Worm (Caenorhabditis elegans) whole organism, L3 larva: Measurements from ENCODE around the gene Y39B6A.33.

Source experiments
- ZK546.5 ChIP-seq: sonication (generic microtip); optimal IDR thresholded peaks from 2 replicates; lab custom pipeline; 2017; ENCODE audit warnings: missing biosample characterization, missing genetic modification characterization
- aly-2 ChIP-seq: fragments of 150-350 bp; optimal IDR thresholded peaks from 2 replicates; lab custom pipeline; 2014; ENCODE audit warnings: missing biosample characterization, missing genetic modification characterization
- ama-1 ChIP-seq: fragments of 150-350 bp; optimal IDR thresholded peaks from 2 replicates; lab custom pipeline; 2018
- ceh-16 ChIP-seq: sonication (generic microtip); optimal IDR thresholded peaks from 2 replicates; lab custom pipeline; 2017; ENCODE audit warnings: missing biosample characterization, missing genetic modification characterization
- ceh-28 ChIP-seq: fragments of 150-350 bp; optimal IDR thresholded peaks from 2 replicates; lab custom pipeline; 2014; ENCODE audit warnings: missing biosample characterization, missing genetic modification reagents, missing genetic modification characterization
- ceh-82 ChIP-seq: fragments of 150-350 bp; optimal IDR thresholded peaks from 2 replicates; lab custom pipeline; 2014; ENCODE audit warnings: missing biosample characterization, missing genetic modification characterization
- ceh-9 ChIP-seq: sonication (generic microtip); optimal IDR thresholded peaks from 2 replicates; lab custom pipeline; 2018; ENCODE audit warnings: missing biosample characterization, missing genetic modification characterization
- daf-12 ChIP-seq: fragments of 150-350 bp; optimal IDR thresholded peaks from 2 replicates; lab custom pipeline; 2014; ENCODE audit warnings: missing biosample characterization, missing genetic modification reagents, missing genetic modification characterization
- egl-27 ChIP-seq: sonication (generic microtip); optimal IDR thresholded peaks from 4 replicates; lab custom pipeline; 2017; ENCODE audit warnings: missing biosample characterization, missing genetic modification reagents, missing genetic modification characterization
- egl-5 ChIP-seq: fragments of 150-350 bp; optimal IDR thresholded peaks from 2 replicates; lab custom pipeline; 2017; ENCODE audit warnings: missing biosample characterization, missing genetic modification reagents, missing genetic modification characterization, inconsistent platforms
- elt-1 ChIP-seq: fragments of 150-350 bp; optimal IDR thresholded peaks from 2 replicates; lab custom pipeline; 2014; ENCODE audit warnings: missing biosample characterization, missing genetic modification characterization
- elt-2 ChIP-seq: sonication (generic microtip); optimal IDR thresholded peaks from 2 replicates; lab custom pipeline; 2016; ENCODE audit warnings: missing genetic modification reagents, mild to moderate bottlenecking, missing genetic modification characterization, missing compliant biosample characterization
- eor-1 ChIP-seq, 2 experiments: fragments of 150-350 bp; optimal IDR thresholded peaks; 2 replicates each; lab custom pipeline; 2014 to 2018; ENCODE audit warnings: missing biosample characterization in 2 of 2, missing genetic modification characterization in 2 of 2
- fkh-10 ChIP-seq: sonication (generic microtip); optimal IDR thresholded peaks from 2 replicates; lab custom pipeline; 2017; ENCODE audit warnings: missing biosample characterization, missing genetic modification reagents, missing genetic modification characterization
- fkh-2 ChIP-seq: fragments of 150-350 bp; optimal IDR thresholded peaks from 2 replicates; lab custom pipeline; 2014; ENCODE audit warnings: missing biosample characterization, missing genetic modification reagents, missing genetic modification characterization
- fos-1 ChIP-seq: fragments of 150-350 bp; optimal IDR thresholded peaks from 2 replicates; lab custom pipeline; 2014; ENCODE audit warnings: missing biosample characterization, missing genetic modification characterization
- hmg-11 ChIP-seq: sonication (generic microtip); optimal IDR thresholded peaks from 2 replicates; lab custom pipeline; 2016; ENCODE audit warnings: missing genetic modification characterization, missing compliant biosample characterization
- jun-1 ChIP-seq: fragments of 150-350 bp; optimal IDR thresholded peaks from 2 replicates; lab custom pipeline; 2014; ENCODE audit warnings: missing biosample characterization, missing genetic modification reagents, missing genetic modification characterization
- lin-39 ChIP-seq: fragments of 150-350 bp; optimal IDR thresholded peaks from 2 replicates; lab custom pipeline; 2018; ENCODE audit warnings: missing biosample characterization, missing genetic modification reagents, missing genetic modification characterization
- lsy-12 ChIP-seq: sonication (generic microtip); optimal IDR thresholded peaks from 2 replicates; lab custom pipeline; 2016; ENCODE audit warnings: mild to moderate bottlenecking, missing genetic modification characterization, missing compliant biosample characterization
- mml-1 ChIP-seq: fragments of 150-350 bp; sonication (generic microtip); optimal IDR thresholded peaks from 3 replicates; lab custom pipeline; 2014; ENCODE audit warnings: missing biosample characterization, missing genetic modification characterization
- nfya-1 ChIP-seq: sonication (generic microtip); optimal IDR thresholded peaks from 2 replicates; lab custom pipeline; 2017; ENCODE audit warnings: missing genetic modification characterization, mild to moderate bottlenecking, missing compliant biosample characterization, antibody characterized with exemption, moderate library complexity; ENCODE audit not compliant: insufficient read depth
- nhr-11 ChIP-seq: fragments of 150-350 bp; optimal IDR thresholded peaks from 2 replicates; lab custom pipeline; 2014; ENCODE audit warnings: missing biosample characterization, missing genetic modification characterization
- nhr-12 ChIP-seq: fragments of 150-350 bp; optimal IDR thresholded peaks from 2 replicates; lab custom pipeline; 2014; ENCODE audit warnings: missing biosample characterization, missing genetic modification characterization
- nhr-23 ChIP-seq: fragments of 150-350 bp; optimal IDR thresholded peaks from 2 replicates; lab custom pipeline; 2014; ENCODE audit warnings: missing biosample characterization, missing genetic modification reagents, missing genetic modification characterization
- nhr-237 ChIP-seq: fragments of 150-350 bp; optimal IDR thresholded peaks from 2 replicates; lab custom pipeline; 2014; ENCODE audit warnings: missing biosample characterization, missing genetic modification characterization
- nhr-25 ChIP-seq: sonication (generic microtip); optimal IDR thresholded peaks from 2 replicates; lab custom pipeline; 2017; ENCODE audit warnings: missing biosample characterization, missing genetic modification characterization
- nhr-28 ChIP-seq: fragments of 150-350 bp; optimal IDR thresholded peaks from 2 replicates; lab custom pipeline; 2014; ENCODE audit warnings: missing biosample characterization, missing genetic modification characterization
- nhr-43 ChIP-seq: sonication (generic microtip); optimal IDR thresholded peaks from 2 replicates; lab custom pipeline; 2016; ENCODE audit warnings: mild to moderate bottlenecking, missing genetic modification characterization, missing compliant biosample characterization; ENCODE audit not compliant: poor library complexity, severe bottlenecking
- nhr-67 ChIP-seq: fragments of 150-350 bp; optimal IDR thresholded peaks from 2 replicates; lab custom pipeline; 2014; ENCODE audit warnings: missing biosample characterization, missing genetic modification characterization
- nhr-76 ChIP-seq: fragments of 150-350 bp; sonication (generic microtip); optimal IDR thresholded peaks from 5 replicates; lab custom pipeline; 2014; ENCODE audit warnings: missing biosample characterization, missing genetic modification characterization
- nhr-77 ChIP-seq: fragments of 150-350 bp; optimal IDR thresholded peaks from 2 replicates; lab custom pipeline; 2014; ENCODE audit warnings: missing biosample characterization, missing genetic modification characterization
- pha-4 ChIP-seq: fragments of 150-350 bp; optimal IDR thresholded peaks from 2 replicates; lab custom pipeline; 2014; ENCODE audit warnings: missing biosample characterization, missing genetic modification reagents, missing genetic modification characterization
- pqm-1 ChIP-seq: fragments of 150-350 bp; optimal IDR thresholded peaks from 2 replicates; lab custom pipeline; 2017; ENCODE audit warnings: missing biosample characterization, missing genetic modification characterization, inconsistent platforms
- sea-2 ChIP-seq: fragments of 150-350 bp; sonication (generic microtip); optimal IDR thresholded peaks from 4 replicates; lab custom pipeline; 2014; ENCODE audit warnings: missing biosample characterization, missing genetic modification reagents, missing genetic modification characterization
- skn-1 ChIP-seq: fragments of 150-350 bp; optimal IDR thresholded peaks from 2 replicates; lab custom pipeline; 2014; ENCODE audit warnings: missing biosample characterization, missing genetic modification characterization
- tbx-2 ChIP-seq: sonication (generic microtip); optimal IDR thresholded peaks from 2 replicates; lab custom pipeline; 2016; ENCODE audit warnings: mild to moderate bottlenecking, missing genetic modification characterization, missing compliant biosample characterization
- unc-39 ChIP-seq: sonication (generic microtip); optimal IDR thresholded peaks from 4 replicates; lab custom pipeline; 2017; ENCODE audit warnings: missing biosample characterization, missing genetic modification characterization
- zag-1 ChIP-seq: fragments of 150-350 bp; optimal IDR thresholded peaks from 2 replicates; lab custom pipeline; 2014; ENCODE audit warnings: missing biosample characterization, missing genetic modification characterization
- ztf-11 ChIP-seq: fragments of 150-350 bp; optimal IDR thresholded peaks from 2 replicates; lab custom pipeline; 2014; ENCODE audit warnings: missing biosample characterization, missing genetic modification characterization
- ztf-4 ChIP-seq: fragments of 150-350 bp; optimal IDR thresholded peaks from 2 replicates; lab custom pipeline; 2014; ENCODE audit warnings: missing biosample characterization, missing genetic modification characterization

Y39B6A.33 gene

ce11 chrV:18980980-18981529, 20.7 kb upstream of the Y39B6A.33 start, which contains the start of the genes mrps-35 and sws-1 (continued):
- TF ChIP-seq lsy-12 (peak; percentile 69), nhr-11 (no peak), elt-2 (tag; lab: Kevin White, UChicago) (peak; percentile 11), fkh-10 (GFP tag; lab: Kevin White, UChicago) (no peak), hmg-11 (tag; lab: Kevin White, UChicago) (peak; percentile 20), ceh-9 (tag; lab: Kevin White, UChicago) (no peak), nhr-28 (tag; lab: Kevin White, UChicago) (no peak), skn-1 (tag; lab: Kevin White, UChicago) (no peak), ceh-28 (tag; lab: Kevin White, UChicago) (no peak), jun-1 (tag; lab: Kevin White, UChicago) (no peak), nfya-1 (tag; lab: Kevin White, UChicago) (peak; percentile 63), elt-1 (tag; lab: Kevin White, UChicago) (no peak), lin-39 (tag; lab: Kevin White, UChicago) (peak; percentile 3), nhr-25 (tag; lab: Kevin White, UChicago) (no peak), aly-2 (tag; lab: Kevin White, UChicago) (no peak), zag-1 (tag; lab: Kevin White, UChicago) (no peak), ZK546.5 (tag; lab: Kevin White, UChicago) (no peak)

ce11 chrV:18981736-18982135, 20.0 kb upstream of the Y39B6A.33 start:
- TF ChIP-seq ceh-82 (tag; lab: Kevin White, UChicago) = no peak
- TF ChIP-seq lsy-12 = no peak
- no peak for TF ChIP-seq nhr-28 (tag; lab: Kevin White, UChicago)
- TF ChIP-seq nhr-11 = no peak
- TF ChIP-seq nhr-67 (tag; lab: Kevin White, UChicago) = no peak
- no peak for TF ChIP-seq unc-39
- no peak for TF ChIP-seq nhr-77
- no peak for TF ChIP-seq egl-5 (tag; lab: Kevin White, UChicago)
- TF ChIP-seq ceh-28 (tag; lab: Kevin White, UChicago) = no peak
- no peak for TF ChIP-seq skn-1 (tag; lab: Kevin White, UChicago)
- TF ChIP-seq lin-39 (tag; lab: Kevin White, UChicago) = no peak
- no peak for TF ChIP-seq daf-12
- no peak for TF ChIP-seq nfya-1 (tag; lab: Kevin White, UChicago)
- TF ChIP-seq ztf-4 (tag; lab: Kevin White, UChicago) = no peak
- no peak for TF ChIP-seq ztf-11 (tag; lab: Kevin White, UChicago)
- TF ChIP-seq fkh-2 (tag; lab: Kevin White, UChicago) = no peak
- no peak for TF ChIP-seq nhr-76
- TF ChIP-seq ZK546.5 (tag; lab: Kevin White, UChicago) = no peak
- no peak for TF ChIP-seq sea-2 (GFP tag; lab: Kevin White, UChicago)
- no peak for TF ChIP-seq elt-1 (tag; lab: Kevin White, UChicago)

DNA sequence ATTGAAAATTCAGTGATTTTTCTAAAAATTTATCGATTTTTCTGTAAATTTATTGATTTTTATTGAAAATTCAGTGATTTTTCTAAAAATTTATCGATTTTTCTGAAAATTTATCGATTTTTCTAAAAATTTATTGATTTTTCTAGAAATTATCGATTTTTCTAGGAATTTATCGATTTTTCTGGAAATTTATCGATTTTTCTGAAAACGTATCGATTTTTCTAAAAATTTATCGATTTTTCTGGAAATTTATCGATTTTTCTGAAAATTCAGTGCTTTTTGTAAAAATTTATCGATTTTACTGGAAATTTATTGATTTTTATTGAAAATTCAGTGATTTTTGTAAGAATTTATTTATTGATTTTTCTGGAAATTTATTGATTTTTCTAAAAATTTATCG, 17.1 kb upstream of the Y39B6A.33 start:
- peak; percentile 83 for TF ChIP-seq ceh-28 (tag; lab: Kevin White, UChicago)

DNA sequence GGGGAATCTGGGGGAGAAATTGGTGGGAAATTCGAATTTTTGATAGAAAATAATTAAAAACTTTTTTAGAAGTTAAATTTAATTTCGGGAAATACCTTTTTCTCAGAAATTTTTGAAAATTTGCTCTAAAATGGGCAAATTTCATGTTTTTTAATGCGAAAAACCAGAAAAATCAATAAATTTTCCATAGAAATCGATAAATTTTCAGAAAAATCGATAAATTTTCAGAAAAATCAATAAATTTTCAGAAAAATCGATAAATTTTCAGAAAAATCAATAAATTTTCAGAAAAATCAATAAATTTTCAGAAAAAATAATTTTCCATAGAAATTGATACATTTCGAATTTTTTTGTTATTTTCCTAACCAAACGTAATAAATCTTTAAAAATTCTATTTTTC, 15.7 kb upstream of the Y39B6A.33 start:
- TF ChIP-seq ama-1 (lab: Kevin White, UChicago) (no peak), nhr-28 (tag; lab: Kevin White, UChicago) (no peak), ceh-28 (tag; lab: Kevin White, UChicago) (peak; percentile 90), nhr-237 (no peak), mml-1 (tag; lab: Kevin White, UChicago) (no peak), lsy-12 (no peak)

- TF ChIP-seq ztf-11 (tag; lab: Kevin White, UChicago) = no peak
- TF ChIP-seq jun-1 (tag; lab: Kevin White, UChicago) = peak; percentile 10
- no peak for TF ChIP-seq ceh-16 (tag; lab: Kevin White, UChicago)
- TF ChIP-seq daf-12 = no peak
- TF ChIP-seq pqm-1 = no peak
- TF ChIP-seq mml-1 (tag; lab: Kevin White, UChicago) = no peak
- no peak for TF ChIP-seq ceh-82 (tag; lab: Kevin White, UChicago)
- peak; percentile 38 for TF ChIP-seq nhr-43 (tag; lab: Kevin White, UChicago)
- TF ChIP-seq nhr-23 (tag; lab: Kevin White, UChicago) = peak; percentile 63
- no peak for TF ChIP-seq zag-1 (tag; lab: Kevin White, UChicago)
- TF ChIP-seq elt-1 (tag; lab: Kevin White, UChicago) = no peak
- TF ChIP-seq nhr-67 (tag; lab: Kevin White, UChicago) = no peak
- TF ChIP-seq nfya-1 (tag; lab: Kevin White, UChicago) = peak; percentile 58
- no peak for TF ChIP-seq eor-1 (tag; optimal IDR thresholded peaks at IDR 0.05; lab: Kevin White, UChicago)
- no peak for TF ChIP-seq nhr-11
- no peak for TF ChIP-seq ceh-9 (tag; lab: Kevin White, UChicago)
- peak; percentile 74 for TF ChIP-seq pha-4
- no peak for TF ChIP-seq egl-27 (tag; lab: Kevin White, UChicago)
- no peak for TF ChIP-seq nhr-12 (tag; lab: Kevin White, UChicago)
- TF ChIP-seq fos-1 = no peak
- no peak for TF ChIP-seq aly-2 (tag; lab: Kevin White, UChicago)
- no peak for TF ChIP-seq nhr-76
- peak; percentile 35 for TF ChIP-seq tbx-2 (tag; lab: Kevin White, UChicago)
- no peak for TF ChIP-seq ztf-4 (tag; lab: Kevin White, UChicago)
Observed at ce11 chrV:18990238-18990901, 11.4 kb upstream of the Y39B6A.33 start, which contains the start of the genes reps-1 and Y39B6A.37. reps-1 (minus strand) TSS chrV:18990500. Y39B6A.37 (plus strand) TSS chrV:18990851.
